Fruit fly (Drosophila melanogaster) whole organism, embryonic: ENCODE data around the gene CG7766.

Source experiments
- ATbp ChIP-seq: fragments of 200-800 bp; sonication (Bioruptor generic); optimal IDR thresholded peaks from 2 replicates; lab custom pipeline; 2017; ENCODE audit warnings: missing biosample characterization, mild to moderate bottlenecking, missing genetic modification characterization, missing genetic modification reagents
- Blimp-1 ChIP-seq: fragments of 200-800 bp; sonication (Bioruptor generic); optimal IDR thresholded peaks from 3 replicates; lab custom pipeline; 2018; ENCODE audit warnings: missing biosample characterization, missing genetic modification characterization, mild to moderate bottlenecking, moderate library complexity, missing genetic modification reagents
- CG13624 ChIP-seq: fragments of 200-800 bp; sonication (Bioruptor generic); optimal IDR thresholded peaks from 2 replicates; lab custom pipeline; 2016; ENCODE audit warnings: missing biosample characterization, missing genetic modification characterization
- CG14710 ChIP-seq: fragments of 200-800 bp; sonication (Bioruptor generic); optimal IDR thresholded peaks from 3 replicates; lab custom pipeline; 2019; ENCODE audit warnings: missing biosample characterization, mild to moderate bottlenecking, missing genetic modification characterization, moderate library complexity
- CG15011 ChIP-seq: fragments of 200-800 bp; sonication (Bioruptor generic); optimal IDR thresholded peaks from 3 replicates; lab custom pipeline; 2018; ENCODE audit warnings: missing biosample characterization, mild to moderate bottlenecking, missing genetic modification characterization
- CG15514 ChIP-seq: fragments of 200-800 bp; sonication (Bioruptor generic); optimal IDR thresholded peaks from 3 replicates; lab custom pipeline; 2017; ENCODE audit warnings: missing biosample characterization, missing genetic modification characterization, mild to moderate bottlenecking, moderate library complexity, missing genetic modification reagents
- CG15601 ChIP-seq: fragments of 200-800 bp; sonication (Bioruptor generic); optimal IDR thresholded peaks from 3 replicates; lab custom pipeline; 2019; ENCODE audit warnings: missing biosample characterization, mild to moderate bottlenecking, missing genetic modification characterization, moderate library complexity
- CG17328 ChIP-seq: fragments of 200-800 bp; sonication (Bioruptor generic); IDR thresholded peaks from 2 replicates; pipeline ENCODE4 v1.3.6; 2022; ENCODE audit warnings: missing biosample characterization, missing genetic modification characterization
- CG17802 ChIP-seq: fragments of 200-800 bp; sonication (Bioruptor generic); optimal IDR thresholded peaks from 2 replicates; lab custom pipeline; 2018; ENCODE audit warnings: missing biosample characterization, mild to moderate bottlenecking, missing genetic modification characterization, moderate library complexity
- CG2712 ChIP-seq: fragments of 200-800 bp; optimal IDR thresholded peaks from 3 replicates; lab custom pipeline; 2019; ENCODE audit warnings: missing biosample characterization, mild to moderate bottlenecking, missing genetic modification characterization, moderate library complexity
- CG32532 ChIP-seq: fragments of 200-800 bp; sonication (Bioruptor generic); IDR thresholded peaks from 2 replicates; pipeline ENCODE4 v1.3.6; 2022; ENCODE audit warnings: missing biosample characterization, missing genetic modification characterization
- CG34422 ChIP-seq: fragments of 200-800 bp; sonication (Bioruptor generic); IDR thresholded peaks from 3 replicates; pipeline ENCODE4 v1.3.6; 2022; ENCODE audit warnings: missing biosample characterization, missing genetic modification characterization
- CG42726 ChIP-seq: fragments of 200-800 bp; sonication (Bioruptor generic); IDR thresholded peaks from 2 replicates; pipeline ENCODE4 v1.3.6; 2022; ENCODE audit warnings: missing biosample characterization, missing genetic modification characterization; ENCODE audit not compliant: partially characterized antibody
- CG7271 ChIP-seq: fragments of 200-800 bp; sonication (Bioruptor generic); optimal IDR thresholded peaks from 2 replicates; lab custom pipeline; 2018; ENCODE audit warnings: missing biosample characterization, mild to moderate bottlenecking, missing genetic modification characterization, moderate library complexity
- CG7556 ChIP-seq: fragments of 200-800 bp; sonication (Bioruptor generic); optimal IDR thresholded peaks from 2 replicates; lab custom pipeline; 2017; ENCODE audit warnings: missing biosample characterization, mild to moderate bottlenecking, missing genetic modification characterization
- CG8944 ChIP-seq: fragments of 200-800 bp; sonication (Bioruptor generic); optimal IDR thresholded peaks from 3 replicates; lab custom pipeline; 2016; ENCODE audit warnings: missing biosample characterization, missing genetic modification characterization
- CTCF ChIP-seq: fragments of 200-800 bp; sonication (Bioruptor generic); optimal IDR thresholded peaks from 2 replicates; lab custom pipeline; 2017; ENCODE audit warnings: missing biosample characterization, mild to moderate bottlenecking, missing genetic modification characterization, moderate library complexity
- CoRest ChIP-seq: fragments of 200-800 bp; sonication (Bioruptor generic); optimal IDR thresholded peaks from 3 replicates; lab custom pipeline; 2018; ENCODE audit warnings: missing biosample characterization, mild to moderate bottlenecking, missing genetic modification characterization, moderate library complexity
- Dip3 ChIP-seq: fragments of 200-800 bp; sonication (Bioruptor generic); optimal IDR thresholded peaks from 3 replicates; lab custom pipeline; 2016; ENCODE audit warnings: missing biosample characterization, missing genetic modification characterization
- E2f1 ChIP-seq: fragments of 200-800 bp; sonication (Bioruptor generic); IDR thresholded peaks from 2 replicates; pipeline ENCODE4 v1.3.6; 2022; ENCODE audit warnings: missing biosample characterization, missing genetic modification characterization
- HLH4C ChIP-seq: fragments of 200-800 bp; sonication (Bioruptor generic); IDR thresholded peaks from 3 replicates; pipeline ENCODE4 v1.3.6; 2022; ENCODE audit warnings: missing biosample characterization, missing genetic modification characterization; ENCODE audit not compliant: partially characterized antibody
- HmgZ ChIP-seq: fragments of 200-800 bp; sonication (Bioruptor generic); optimal IDR thresholded peaks from 2 replicates; lab custom pipeline; 2018; ENCODE audit warnings: missing biosample characterization, mild to moderate bottlenecking, missing genetic modification characterization
- Hr51 ChIP-seq, 2 experiments: fragments of 200-800 bp; sonication (Bioruptor generic); optimal IDR thresholded peaks; 2 replicates in 1 of 2; 3 replicates in 1 of 2; lab custom pipeline; 2016 to 2018; ENCODE audit warnings: missing biosample characterization in 2 of 2, missing genetic modification characterization in 2 of 2, mild to moderate bottlenecking in 1 of 2, moderate library complexity in 1 of 2
- MBD-R2 ChIP-seq: fragments of 200-800 bp; sonication (Bioruptor generic); IDR thresholded peaks from 2 replicates; pipeline ENCODE4 v1.3.6; 2022; ENCODE audit warnings: missing biosample characterization, missing genetic modification characterization
- Nf-YB ChIP-seq: fragments of 200-800 bp; sonication (Bioruptor generic); optimal IDR thresholded peaks from 3 replicates; lab custom pipeline; 2019; ENCODE audit warnings: missing biosample characterization, mild to moderate bottlenecking, missing genetic modification characterization, moderate library complexity
- Nf-YC ChIP-seq: fragments of 200-800 bp; optimal IDR thresholded peaks from 3 replicates; lab custom pipeline; 2019; ENCODE audit warnings: missing biosample characterization, mild to moderate bottlenecking, missing genetic modification characterization, moderate library complexity
- Oaz ChIP-seq: fragments of 200-800 bp; sonication (Bioruptor generic); IDR thresholded peaks from 2 replicates; pipeline ENCODE4 v1.3.6; 2022; ENCODE audit warnings: missing biosample characterization, missing genetic modification characterization
- Tbp ChIP-seq: fragments of >200 bp; optimal IDR thresholded peaks from 2 replicates; lab custom pipeline; 2018; ENCODE audit warnings: missing biosample characterization, missing genetic modification characterization
- Usf ChIP-seq: fragments of 200-800 bp; sonication (Bioruptor generic); optimal IDR thresholded peaks from 2 replicates; lab custom pipeline; 2017; ENCODE audit warnings: missing genotype, missing biosample characterization, missing genetic modification characterization
- ap ChIP-seq: fragments of 200-800 bp; sonication (Bioruptor generic); IDR thresholded peaks from 2 replicates; pipeline ENCODE4 v1.3.6; 2022; ENCODE audit warnings: missing biosample characterization, missing genetic modification characterization
- bowl ChIP-seq: fragments of 200-800 bp; sonication (Bioruptor generic); IDR thresholded peaks from 2 replicates; pipeline ENCODE4 v1.3.6; 2022; ENCODE audit warnings: missing biosample characterization, missing genetic modification characterization
- br ChIP-seq: fragments of >200 bp; optimal IDR thresholded peaks from 2 replicates; lab custom pipeline; 2017
- chn ChIP-seq: fragments of 200-800 bp; sonication (Bioruptor generic); optimal IDR thresholded peaks from 2 replicates; lab custom pipeline; 2016; ENCODE audit warnings: missing biosample characterization, missing genetic modification characterization
- da ChIP-seq: fragments of 200-800 bp; sonication (Bioruptor generic); optimal IDR thresholded peaks from 2 replicates; lab custom pipeline; 2016; ENCODE audit warnings: missing biosample characterization, missing genetic modification characterization
- dan ChIP-seq: fragments of 200-800 bp; sonication (Bioruptor generic); IDR thresholded peaks from 2 replicates; pipeline ENCODE4 v1.3.6; 2022; ENCODE audit warnings: missing biosample characterization, missing genetic modification characterization
- gcm2 ChIP-seq: fragments of 200-800 bp; sonication (Bioruptor generic); optimal IDR thresholded peaks from 2 replicates; lab custom pipeline; 2016; ENCODE audit warnings: missing biosample characterization, missing genetic modification characterization
- gfzf ChIP-seq: fragments of 200-800 bp; sonication (Bioruptor generic); optimal IDR thresholded peaks from 2 replicates; lab custom pipeline; 2016; ENCODE audit warnings: missing biosample characterization, mild to moderate bottlenecking, missing genetic modification characterization, moderate library complexity
- gsb ChIP-seq: fragments of 200-800 bp; sonication (Bioruptor generic); IDR thresholded peaks from 2 replicates; pipeline ENCODE4 v1.3.6; 2022; ENCODE audit warnings: missing biosample characterization, missing genetic modification characterization
- nau ChIP-seq: fragments of 200-800 bp; sonication (Bioruptor generic); optimal IDR thresholded peaks from 3 replicates; lab custom pipeline; 2017; ENCODE audit warnings: missing biosample characterization, mild to moderate bottlenecking, missing genetic modification characterization, missing genetic modification reagents
- peb ChIP-seq: fragments of 200-800 bp; sonication (Bioruptor generic); IDR thresholded peaks from 2 replicates; pipeline ENCODE4 v1.3.6; 2022; ENCODE audit warnings: missing biosample characterization, missing genetic modification characterization
- psq ChIP-seq: fragments of 200-800 bp; sonication (Bioruptor generic); optimal IDR thresholded peaks from 2 replicates; lab custom pipeline; 2017; ENCODE audit warnings: missing biosample characterization, missing genetic modification characterization
- sc ChIP-seq, 3 experiments: fragments of >200 bp in 2 of 3; fragments of 200-800 bp in 1 of 3; sonication (Bioruptor generic) in 1 of 3; optimal IDR thresholded peaks; 2 replicates in 2 of 3; 3 replicates in 1 of 3; lab custom pipeline; 2017; ENCODE audit warnings: mild to moderate bottlenecking in 1 of 3, missing biosample characterization in 1 of 3, missing genetic modification characterization in 1 of 3, missing genetic modification reagents in 1 of 3
- schlank ChIP-seq: fragments of 200-800 bp; sonication (Bioruptor generic); optimal IDR thresholded peaks from 2 replicates; lab custom pipeline; 2018; ENCODE audit warnings: missing biosample characterization, mild to moderate bottlenecking, missing genetic modification characterization
- sna ChIP-seq: fragments of 200-800 bp; sonication (Bioruptor generic); IDR thresholded peaks from 2 replicates; pipeline ENCODE4 v1.3.6; 2022; ENCODE audit warnings: missing biosample characterization, missing genetic modification characterization; ENCODE audit not compliant: partially characterized antibody
- sob ChIP-seq: fragments of 200-800 bp; sonication (Bioruptor generic); IDR thresholded peaks from 2 replicates; pipeline ENCODE4 v1.3.6; 2022; ENCODE audit warnings: missing biosample characterization, missing genetic modification characterization
- tap ChIP-seq: fragments of 200-800 bp; optimal IDR thresholded peaks from 3 replicates; lab custom pipeline; 2019; ENCODE audit warnings: missing biosample characterization, mild to moderate bottlenecking, missing genetic modification characterization, moderate library complexity
- tgo ChIP-seq: fragments of 200-800 bp; sonication (Bioruptor generic); IDR thresholded peaks from 3 replicates; pipeline ENCODE4 v1.3.6; 2022; ENCODE audit warnings: missing biosample characterization, missing genetic modification characterization
- ttk ChIP-seq: fragments of 200-800 bp; sonication (Bioruptor generic); IDR thresholded peaks from 2 replicates; pipeline ENCODE4 v2.1.2; 2022; ENCODE audit warnings: missing biosample characterization, missing genetic modification characterization
- unpg ChIP-seq: fragments of 200-800 bp; sonication (Bioruptor generic); optimal IDR thresholded peaks from 3 replicates; lab custom pipeline; 2018; ENCODE audit warnings: missing biosample characterization, mild to moderate bottlenecking, missing genetic modification characterization, moderate library complexity
- wor ChIP-seq: fragments of 200-800 bp; sonication (Bioruptor generic); IDR thresholded peaks from 2 replicates; pipeline ENCODE4 v1.3.6; 2022; ENCODE audit warnings: missing biosample characterization, missing genetic modification characterization

CG7766 gene

DNA sequence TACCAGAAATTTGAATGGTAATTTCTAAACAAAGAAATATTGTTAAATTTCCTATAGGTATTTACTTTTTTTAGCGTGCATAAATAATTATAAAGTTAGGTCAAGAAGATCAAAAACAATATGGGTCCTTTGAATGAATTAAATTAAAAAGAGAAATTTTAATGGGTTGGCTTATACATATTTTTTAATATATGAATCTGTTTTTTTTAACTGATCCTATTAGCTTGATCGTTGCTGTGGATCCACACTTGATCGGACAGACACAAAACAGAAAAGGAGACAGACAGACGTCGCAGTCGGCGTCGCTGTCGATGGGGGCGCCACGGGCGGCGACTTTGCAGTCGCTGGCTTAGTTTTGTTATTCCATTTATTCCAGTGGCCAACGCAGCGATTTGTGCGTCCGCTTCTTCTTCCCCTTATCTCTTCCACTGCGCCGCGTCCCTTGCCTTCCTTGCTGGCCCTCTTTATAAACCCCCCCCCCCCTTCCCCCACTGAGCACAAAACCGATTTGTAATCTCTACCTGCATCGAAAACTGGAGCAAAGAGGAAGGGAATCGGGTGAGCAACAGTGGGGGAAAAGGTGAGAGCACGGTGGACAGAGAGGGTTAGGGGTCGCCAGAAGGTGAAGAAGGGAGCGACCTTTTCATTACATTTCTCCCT is 55.7 kb downstream of the CG7766 start (continued):
- TF ChIP-seq CG15601 (peak; percentile 83), CG42726 (GFP tag; lab: Robert Waterston, UW) (no peak), sob (GFP tag; lab: Robert Waterston, UW) (no peak), schlank (no peak), CG13624 (GFP tag; lab: Kevin White, UChicago) (no peak), CG7556 (GFP tag; lab: Kevin White, UChicago) (peak; percentile 80), unpg (GFP tag; lab: Kevin White, UChicago) (peak; percentile 79), ATbp (peak; percentile 67), gcm2 (GFP tag; lab: Kevin White, UChicago) (no peak), MBD-R2 (GFP tag; lab: Robert Waterston, UW) (no peak), CG15514 (GFP tag; lab: Kevin White, UChicago) (no peak), wor (GFP tag; lab: Robert Waterston, UW) (peak; percentile 55), gsb (GFP tag; lab: Robert Waterston, UW) (no peak), CG34422 (GFP tag; lab: Robert Waterston, UW) (peak; percentile 54; the same call in 1 of the 3 replicates), Nf-YC (tag; lab: Kevin White, UChicago) (peak; percentile 55), CG2712 (tag; lab: Kevin White, UChicago) (peak; percentile 92), tap (tag; lab: Kevin White, UChicago) (peak; percentile 58), gfzf (GFP tag; lab: Kevin White, UChicago) (no peak), nau (GFP tag; lab: Kevin White, UChicago) (no peak), ttk (0 out of 2 replicates have a peak, but pooled peaks have one; percentile 4), br (lab: Kevin White, UChicago) (no peak), bowl (GFP tag; lab: Robert Waterston, UW) (no peak), CG15011 (GFP tag; lab: Kevin White, UChicago) (peak; percentile 29), E2f1 (GFP tag; lab: Robert Waterston, UW) (peak; percentile 50; the same call in 1 of the 2 replicates), chn (GFP tag; lab: Kevin White, UChicago) (peak; percentile 3), Usf (GFP tag; lab: Kevin White, UChicago) (no peak), CG17802 (tag; lab: Kevin White, UChicago) (no peak), psq (GFP tag; lab: Kevin White, UChicago) (peak; percentile 63), Oaz (GFP tag; lab: Robert Waterston, UW) (no peak), ap (GFP tag; lab: Robert Waterston, UW) (no peak; the same call in 1 of the 2 replicates), tgo (GFP tag; lab: Robert Waterston, UW) (peak; percentile 31; the same call in 1 of the 3 replicates), Nf-YB (GFP tag; lab: Kevin White, UChicago) (peak; percentile 61), CG14710 (peak; percentile 75), Dip3 (GFP tag; lab: Kevin White, UChicago) (no peak), CoRest (tag; lab: Kevin White, UChicago) (peak; percentile 82), sna (no peak), dan (GFP tag; lab: Robert Waterston, UW) (no peak), CG7271 (tag; lab: Kevin White, UChicago) (peak; percentile 3), Hr51 (GFP tag; optimal IDR thresholded peaks at IDR 0.05; lab: Kevin White, UChicago) (peak in 1 of 2 experiments; percentile 80), CG32532 (peak; percentile 14; the same call in 1 of the 2 replicates), Tbp (GFP tag; lab: Kevin White, UChicago) (no peak), da (no peak), peb (GFP tag; lab: Robert Waterston, UW) (0 out of 2 replicates have a peak, but pooled peaks have one; percentile 15), HmgZ (tag; lab: Kevin White, UChicago) (no peak), CG17328 (GFP tag; lab: Robert Waterston, UW) (peak; percentile 60; the same call in 1 of the 2 replicates), CG8944 (GFP tag; lab: Kevin White, UChicago) (no peak), HLH4C (GFP tag; lab: Robert Waterston, UW) (no peak), sc (optimal IDR thresholded peaks at IDR 0.05; lab: Kevin White, UChicago) (no peak), sc (GFP tag; optimal IDR thresholded peaks at IDR 0.05; lab: Kevin White, UChicago) (peak; percentile 60), CTCF (GFP tag; lab: Kevin White, UChicago) (peak; percentile 35), Blimp-1 (peak; percentile 72)
